Fruit fly (Drosophila melanogaster): ENCODE measurements around the gene CG4686.

The CG4686 gene

dm6 chr3R:19846870-19847590 lies 17.3 kb upstream of the CG4686 start, which contains the start of gene MICU3 (continued):
- TF ChIP-seq HLH3B (GFP tag; IDR thresholded peaks at IDR 0.05): peak; percentile 55; the same call in 1 of the 2 replicates
- TF ChIP-seq prd (optimal IDR thresholded peaks at IDR 0.05): no peak
- peak; percentile 75; the same call in 2 of the 3 replicates for TF ChIP-seq prd (GFP tag; IDR thresholded peaks at IDR 0.05)
- no peak for TF ChIP-seq Deaf1 (tag; optimal IDR thresholded peaks at IDR 0.05)
- TF ChIP-seq pho (GFP tag; optimal IDR thresholded peaks at IDR 0.05): peak; percentile 64
- no peak for TF ChIP-seq Kr (GFP tag; optimal IDR thresholded peaks at IDR 0.05)
- peak; percentile 64 for TF ChIP-seq CG13775 (GFP tag; optimal IDR thresholded peaks at IDR 0.05)
- peak; percentile 80 for TF ChIP-seq Doc3 (GFP tag; IDR thresholded peaks at IDR 0.05; ENCODE audit: partially characterized antibody)
- TF ChIP-seq Tbp (GFP tag; optimal IDR thresholded peaks at IDR 0.05): no peak
- TF ChIP-seq Hr3 (GFP tag; optimal IDR thresholded peaks at IDR 0.05): peak; percentile 75
- TF ChIP-seq CG10366 (GFP tag; IDR thresholded peaks at IDR 0.05): peak; percentile 52
- no peak for TF ChIP-seq CG12236 (GFP tag; optimal IDR thresholded peaks at IDR 0.05)
- 0 out of 2 replicates have a peak, but pooled peaks have one; percentile 13 for TF ChIP-seq rib (GFP tag; IDR thresholded peaks at IDR 0.05)
- TF ChIP-seq ind (GFP tag; optimal IDR thresholded peaks at IDR 0.05): peak; percentile 79
- peak; percentile 68 for TF ChIP-seq jumu (GFP tag; optimal IDR thresholded peaks at IDR 0.05)
- peak; percentile 41; the same call in 1 of the 2 replicates for TF ChIP-seq peb (GFP tag; IDR thresholded peaks at IDR 0.05)
- TF ChIP-seq wdn (GFP tag; IDR thresholded peaks at IDR 0.05): no peak
- no peak for TF ChIP-seq org-1 (GFP tag; optimal IDR thresholded peaks at IDR 0.05)
- TF ChIP-seq CG13123 (GFP tag; optimal IDR thresholded peaks at IDR 0.05): peak; percentile 9
- no peak for TF ChIP-seq pan (optimal IDR thresholded peaks at IDR 0.05)
- peak in 1 of 2 experiments; percentile 72 for TF ChIP-seq pan (GFP tag; optimal IDR thresholded peaks at IDR 0.05 in 1 of 2, IDR thresholded peaks at IDR 0.05 in 1 of 2)
- peak; percentile 48; the same call in 1 of the 3 replicates for TF ChIP-seq CG34422 (GFP tag; IDR thresholded peaks at IDR 0.05)
- TF ChIP-seq CG7556 (GFP tag; optimal IDR thresholded peaks at IDR 0.05): peak; percentile 41
- peak; percentile 54 for TF ChIP-seq CG5245 (GFP tag; optimal IDR thresholded peaks at IDR 0.05)
- no peak for TF ChIP-seq CG31365 (tag; optimal IDR thresholded peaks at IDR 0.05)
- TF ChIP-seq ranshi (GFP tag; IDR thresholded peaks at IDR 0.05): 0 out of 2 replicates have a peak, but pooled peaks have one; percentile 23
- TF ChIP-seq Bgb (GFP tag; IDR thresholded peaks at IDR 0.05; ENCODE audit: partially characterized antibody): peak; percentile 76
- TF ChIP-seq CG3407 (GFP tag; optimal IDR thresholded peaks at IDR 0.05): no peak
- TF ChIP-seq unpg (GFP tag; optimal IDR thresholded peaks at IDR 0.05): peak; percentile 49
- peak; percentile 66 for TF ChIP-seq CG6689 (GFP tag; IDR thresholded peaks at IDR 0.05)
- TF ChIP-seq Neu2 (GFP tag; optimal IDR thresholded peaks at IDR 0.05; ENCODE audit: borderline replicate concordance): no peak
- TF ChIP-seq CG7372 (GFP tag; IDR thresholded peaks at IDR 0.05): peak; percentile 50; the same call in 1 of the 2 replicates
- no peak for TF ChIP-seq dan (GFP tag; IDR thresholded peaks at IDR 0.05)
- peak in 1 of 2 experiments; percentile 31 for TF ChIP-seq crp (GFP tag; optimal IDR thresholded peaks at IDR 0.05)
- peak; percentile 28 for TF ChIP-seq Lhr (GFP tag; optimal IDR thresholded peaks at IDR 0.05)
- TF ChIP-seq CG11504 (tag; optimal IDR thresholded peaks at IDR 0.05): no peak
- peak; percentile 71; the same call in 1 of the 2 replicates for TF ChIP-seq chm (GFP tag; IDR thresholded peaks at IDR 0.05)
- peak; percentile 60 for TF ChIP-seq CG18476 (GFP tag; optimal IDR thresholded peaks at IDR 0.05)
- peak; percentile 66 for TF ChIP-seq CG9727 (GFP tag; optimal IDR thresholded peaks at IDR 0.05)
- TF ChIP-seq slbo (GFP tag; IDR thresholded peaks at IDR 0.05): peak; percentile 83
- TF ChIP-seq CG11695 (GFP tag; IDR thresholded peaks at IDR 0.05): no peak
- TF ChIP-seq pnt (GFP tag; optimal IDR thresholded peaks at IDR 0.05): peak; percentile 40
- TF ChIP-seq CG6854 (GFP tag; optimal IDR thresholded peaks at IDR 0.05): no peak
- no peak for TF ChIP-seq gro (GFP tag; optimal IDR thresholded peaks at IDR 0.05)
- TF ChIP-seq dm (GFP tag; optimal IDR thresholded peaks at IDR 0.05): no peak
- TF ChIP-seq tup (GFP tag; optimal IDR thresholded peaks at IDR 0.05): no peak
- peak; percentile 41 for TF ChIP-seq CG16863 (GFP tag; optimal IDR thresholded peaks at IDR 0.05)
- no peak for TF ChIP-seq ro (GFP tag; IDR thresholded peaks at IDR 0.05)
- peak; percentile 33 for TF ChIP-seq shn (GFP tag; optimal IDR thresholded peaks at IDR 0.05)
- 0 out of 2 replicates have a peak, but pooled peaks have one; percentile 13 for TF ChIP-seq CG5953 (GFP tag; IDR thresholded peaks at IDR 0.05)

Measured in whole organism, embryonic.